Worm (Caenorhabditis elegans) whole organism, L2 larva: Measurements from ENCODE around the gene frpr-15.

ENCODE experiments used
- C34F6.9 ChIP-seq: fragments of 150-350 bp; optimal IDR thresholded peaks from 2 replicates; lab custom pipeline; 2014; ENCODE audit warnings: missing biosample characterization, missing genetic modification characterization
- F13H6.1 ChIP-seq: sonication (generic microtip); optimal IDR thresholded peaks from 2 replicates; lab custom pipeline; 2016; ENCODE audit warnings: missing genetic modification characterization, missing compliant biosample characterization
- R02D3.7 ChIP-seq: fragments of 150-350 bp; optimal IDR thresholded peaks from 2 replicates; lab custom pipeline; 2014; ENCODE audit warnings: missing biosample characterization, missing genetic modification characterization
- Y55F3AM.14 ChIP-seq: fragments of 200-800 bp; sonication (Bioruptor generic); optimal IDR thresholded peaks from 2 replicates; lab custom pipeline; 2018; ENCODE audit warnings: mild to moderate bottlenecking, missing genetic modification characterization, missing compliant biosample characterization
- ZK546.5 ChIP-seq: sonication (generic microtip); optimal IDR thresholded peaks from 2 replicates; lab custom pipeline; 2017; ENCODE audit warnings: missing biosample characterization, missing genetic modification characterization
- alr-1 ChIP-seq: fragments of 150-350 bp; optimal IDR thresholded peaks from 2 replicates; lab custom pipeline; 2014; ENCODE audit warnings: missing biosample characterization, missing genetic modification characterization
- ama-1 ChIP-seq: fragments of 150-350 bp; optimal IDR thresholded peaks from 2 replicates; lab custom pipeline; 2018; ENCODE audit warnings: inconsistent platforms
- blmp-1 ChIP-seq: sonication (generic microtip); optimal IDR thresholded peaks from 2 replicates; lab custom pipeline; 2017; ENCODE audit warnings: missing genetic modification characterization, mild to moderate bottlenecking, missing compliant biosample characterization, antibody characterized with exemption, moderate library complexity; ENCODE audit not compliant: insufficient read depth
- ceh-82 ChIP-seq: fragments of 150-350 bp; optimal IDR thresholded peaks from 2 replicates; lab custom pipeline; 2014; ENCODE audit warnings: missing biosample characterization, missing genetic modification characterization
- crh-2 ChIP-seq: sonication (generic microtip); optimal IDR thresholded peaks from 2 replicates; lab custom pipeline; 2017; ENCODE audit warnings: missing biosample characterization, missing genetic modification characterization
- dmd-4 ChIP-seq: sonication (generic microtip); optimal IDR thresholded peaks from 2 replicates; lab custom pipeline; 2017; ENCODE audit warnings: missing biosample characterization, missing genetic modification characterization
- egl-27 ChIP-seq: sonication (generic microtip); optimal IDR thresholded peaks from 3 replicates; lab custom pipeline; 2017; ENCODE audit warnings: missing biosample characterization, missing genetic modification reagents, missing genetic modification characterization
- elt-1 ChIP-seq: fragments of 150-350 bp; optimal IDR thresholded peaks from 2 replicates; lab custom pipeline; 2014; ENCODE audit warnings: missing biosample characterization, missing genetic modification characterization
- elt-3 ChIP-seq: sonication (generic microtip); optimal IDR thresholded peaks from 2 replicates; lab custom pipeline; 2017; ENCODE audit warnings: missing biosample characterization, missing genetic modification characterization
- fos-1 ChIP-seq: fragments of 150-350 bp; optimal IDR thresholded peaks from 2 replicates; lab custom pipeline; 2014; ENCODE audit warnings: missing biosample characterization, missing genetic modification characterization
- gmeb-1 ChIP-seq: fragments of 150-350 bp; optimal IDR thresholded peaks from 2 replicates; lab custom pipeline; 2014; ENCODE audit warnings: missing biosample characterization, missing genetic modification characterization
- lin-11 ChIP-seq: fragments of 150-350 bp; sonication (generic microtip); optimal IDR thresholded peaks from 2 replicates; lab custom pipeline; 2014; ENCODE audit warnings: missing biosample characterization, missing genetic modification characterization, inconsistent platforms, mixed read lengths
- lin-13 ChIP-seq: fragments of 150-350 bp; optimal IDR thresholded peaks from 2 replicates; lab custom pipeline; 2014; ENCODE audit warnings: missing biosample characterization, missing genetic modification reagents, missing genetic modification characterization
- lin-39 ChIP-seq: fragments of 150-350 bp; optimal IDR thresholded peaks from 2 replicates; lab custom pipeline; 2014; ENCODE audit warnings: missing biosample characterization, missing genetic modification reagents, missing genetic modification characterization
- lsy-2 ChIP-seq, 2 experiments: fragments of 150-350 bp in 1 of 2; sonication (generic microtip) in 1 of 2; optimal IDR thresholded peaks; 2 replicates each; lab custom pipeline; 2014 to 2017; ENCODE audit warnings: missing biosample characterization in 2 of 2, missing genetic modification characterization in 2 of 2
- mab-5 ChIP-seq: fragments of 150-350 bp; optimal IDR thresholded peaks from 2 replicates; lab custom pipeline; 2014; ENCODE audit warnings: missing biosample characterization, missing genetic modification characterization
- nhr-11 ChIP-seq: fragments of 150-350 bp; optimal IDR thresholded peaks from 2 replicates; lab custom pipeline; 2014; ENCODE audit warnings: missing biosample characterization, missing genetic modification characterization
- nhr-21 ChIP-seq: fragments of 150-350 bp; optimal IDR thresholded peaks from 2 replicates; lab custom pipeline; 2014; ENCODE audit warnings: missing biosample characterization, missing genetic modification characterization
- nhr-237 ChIP-seq: fragments of 150-350 bp; optimal IDR thresholded peaks from 2 replicates; lab custom pipeline; 2014; ENCODE audit warnings: missing biosample characterization, missing genetic modification characterization
- peb-1 ChIP-seq: fragments of 150-350 bp; optimal IDR thresholded peaks from 2 replicates; lab custom pipeline; 2014; ENCODE audit warnings: missing biosample characterization, missing genetic modification characterization
- sem-4 ChIP-seq: fragments of 150-350 bp; optimal IDR thresholded peaks from 2 replicates; lab custom pipeline; 2014; ENCODE audit warnings: missing biosample characterization, missing genetic modification reagents, missing genetic modification characterization
- skn-1 ChIP-seq: sonication (generic microtip); optimal IDR thresholded peaks from 2 replicates; lab custom pipeline; 2017; ENCODE audit warnings: missing biosample characterization, missing genetic modification characterization
- sma-3 ChIP-seq: sonication (generic microtip); optimal IDR thresholded peaks from 2 replicates; lab custom pipeline; 2016; ENCODE audit warnings: missing genetic modification reagents, missing genetic modification characterization, missing compliant biosample characterization
- sma-9 ChIP-seq, 2 experiments: fragments of 150-350 bp in 1 of 2; sonication (generic microtip) in 1 of 2; optimal IDR thresholded peaks; 2 replicates each; lab custom pipeline; 2014 to 2016; ENCODE audit warnings: missing genetic modification characterization in 2 of 2, mild to moderate bottlenecking in 1 of 2, missing biosample characterization in 1 of 2, missing compliant biosample characterization in 1 of 2, missing genetic modification reagents in 1 of 2, moderate library complexity in 1 of 2
- unc-39 ChIP-seq: fragments of 150-350 bp; optimal IDR thresholded peaks from 2 replicates; lab custom pipeline; 2014; ENCODE audit warnings: missing biosample characterization, missing genetic modification characterization
- ztf-1 ChIP-seq: fragments of 200-800 bp; sonication (Bioruptor generic); conservative IDR thresholded peaks from 2 replicates; pipeline ENCODE4 v1.3.6; 2022; ENCODE audit warnings: missing genetic modification characterization, missing compliant biosample characterization
- ztf-11 ChIP-seq: sonication (generic microtip); optimal IDR thresholded peaks from 2 replicates; lab custom pipeline; 2017; ENCODE audit warnings: missing biosample characterization, missing genetic modification characterization
- ztf-4 ChIP-seq: fragments of 150-350 bp; optimal IDR thresholded peaks from 2 replicates; lab custom pipeline; 2014; ENCODE audit warnings: missing biosample characterization, missing genetic modification characterization

The frpr-15 gene

DNA sequence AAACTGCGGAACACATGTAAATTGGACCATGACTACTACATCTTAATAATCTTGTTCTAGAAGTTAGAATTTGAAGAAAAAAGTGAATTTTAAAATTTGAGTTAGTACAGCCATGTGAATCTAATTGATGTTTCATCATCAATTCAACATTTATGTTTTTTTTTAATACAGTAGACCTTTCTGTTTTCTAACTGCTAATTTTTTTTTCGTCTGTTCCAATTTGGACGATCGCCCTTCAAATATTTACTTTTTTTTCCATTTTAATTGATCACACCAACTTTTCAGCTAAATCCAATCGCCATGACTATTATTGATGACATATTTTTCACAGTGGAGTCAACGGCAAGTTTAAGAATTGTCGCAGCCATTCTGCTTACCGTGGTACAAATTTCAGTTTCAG lies 9.3 kb upstream of the frpr-15 start, which contains the start of gene srx-116:
srx-116 (plus strand) TSS at position 301 of the 400 bp plus-strand sequence.
- no peak for TF ChIP-seq gmeb-1
- no peak for TF ChIP-seq blmp-1 (tag; lab: Kevin White, UChicago)
- no peak for TF ChIP-seq ztf-1 (GFP tag; lab: Robert Waterston, UW)
- TF ChIP-seq nhr-11 (tag; lab: Kevin White, UChicago), result no peak
- no peak for TF ChIP-seq elt-3
- TF ChIP-seq lin-11 (tag; lab: Kevin White, UChicago), result no peak
- TF ChIP-seq mab-5 (tag; lab: Kevin White, UChicago), result no peak
- no peak for TF ChIP-seq sem-4 (tag; lab: Kevin White, UChicago)
- no peak for TF ChIP-seq ztf-4 (tag; lab: Kevin White, UChicago)
- no peak for TF ChIP-seq F13H6.1
- no peak for TF ChIP-seq ZK546.5 (tag; lab: Kevin White, UChicago)
- no peak for TF ChIP-seq nhr-21 (tag; lab: Kevin White, UChicago)
- no peak for TF ChIP-seq egl-27 (tag; lab: Kevin White, UChicago)

DNA sequence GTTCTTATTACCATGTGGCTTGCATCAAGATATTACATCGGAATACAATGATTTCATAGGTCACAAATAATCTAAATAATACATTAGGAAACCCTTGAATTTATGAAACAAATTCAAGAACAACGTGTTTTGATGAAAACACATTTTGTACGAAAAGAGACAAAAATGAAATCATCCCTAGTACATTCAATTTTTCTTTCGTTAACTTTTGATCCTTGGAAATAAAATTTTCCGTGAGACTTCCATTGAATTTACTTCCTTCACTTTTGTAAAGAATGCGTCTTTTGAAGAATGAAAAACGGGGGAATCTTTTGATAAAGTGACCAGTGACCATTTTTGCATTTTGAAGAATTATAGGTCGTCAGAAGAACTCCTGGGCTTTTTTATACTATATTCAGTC lies 6.2 kb upstream of the frpr-15 start:
- no peak for TF ChIP-seq R02D3.7 (tag; lab: Kevin White, UChicago)
- TF ChIP-seq alr-1 (tag; lab: Kevin White, UChicago), result no peak
- no peak for TF ChIP-seq egl-27 (tag; lab: Kevin White, UChicago)
- TF ChIP-seq dmd-4, result no peak
- no peak for TF ChIP-seq lsy-2 (tag; optimal IDR thresholded peaks at IDR 0.05; lab: Kevin White, UChicago)
- TF ChIP-seq, all 48 proteins: peak for 0

DNA sequence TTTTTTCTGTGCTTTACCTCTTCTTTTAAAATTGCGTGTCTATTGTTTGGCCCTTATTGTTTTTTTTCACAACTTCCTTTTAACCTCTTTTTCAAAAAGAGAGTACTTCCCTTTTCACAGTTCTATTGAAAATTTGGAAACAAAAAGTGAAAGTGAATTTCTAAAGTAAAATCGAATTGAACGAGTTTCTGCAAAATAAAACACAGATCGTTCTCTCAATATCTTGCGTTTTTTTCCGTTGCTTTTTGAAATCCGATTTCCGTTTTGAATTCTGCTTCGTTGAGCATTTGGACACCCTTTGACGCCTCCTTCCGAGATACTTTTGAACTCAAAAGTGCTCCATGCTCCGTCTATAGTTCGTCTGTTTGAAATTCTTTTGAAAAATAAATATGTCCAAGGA lies 3.6 kb upstream of the frpr-15 start:
- TF ChIP-seq sem-4 (tag; lab: Kevin White, UChicago), result no peak
- no peak for TF ChIP-seq fos-1
- no peak for TF ChIP-seq ama-1 (lab: Kevin White, UChicago)
- no peak for TF ChIP-seq sma-9 (GFP tag; optimal IDR thresholded peaks at IDR 0.05; lab: Kevin White, UChicago)
- no peak for TF ChIP-seq sma-9 (tag; optimal IDR thresholded peaks at IDR 0.05; lab: Kevin White, UChicago)
- TF ChIP-seq unc-39, result no peak
- no peak for TF ChIP-seq elt-3
- no peak for TF ChIP-seq ceh-82 (tag; lab: Kevin White, UChicago)
- TF ChIP-seq ztf-11, result no peak
- no peak for TF ChIP-seq gmeb-1
- TF ChIP-seq nhr-237 (tag; lab: Kevin White, UChicago), result no peak
- no peak for TF ChIP-seq lin-11 (tag; lab: Kevin White, UChicago)
- TF ChIP-seq alr-1 (tag; lab: Kevin White, UChicago), result no peak
- no peak for TF ChIP-seq skn-1 (tag; lab: Kevin White, UChicago)
- TF ChIP-seq mab-5 (tag; lab: Kevin White, UChicago), result no peak
- TF ChIP-seq R02D3.7 (tag; lab: Kevin White, UChicago), result no peak
- TF ChIP-seq crh-2 (tag; lab: Kevin White, UChicago), result no peak

DNA sequence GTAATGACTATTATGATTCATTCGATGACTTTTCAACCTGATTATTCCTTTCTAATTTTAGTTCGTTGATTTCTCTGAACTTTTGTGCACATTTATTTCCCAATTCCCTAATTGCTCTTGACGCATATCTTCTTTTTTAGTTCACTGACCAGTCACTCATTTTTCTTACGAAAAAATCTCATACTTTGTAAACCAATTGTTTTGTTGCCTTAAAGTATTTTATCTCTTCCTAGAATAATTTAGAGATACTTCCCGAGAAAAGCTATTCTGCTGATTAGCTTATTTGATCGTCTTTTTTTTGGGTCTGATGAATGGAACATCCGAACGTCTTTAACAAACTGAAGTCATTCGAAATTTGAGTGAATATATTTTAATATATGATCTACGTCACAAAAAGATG lies 615 bp upstream of the frpr-15 start:
- no peak for TF ChIP-seq lin-11 (tag; lab: Kevin White, UChicago)
- TF ChIP-seq C34F6.9 (tag; lab: Kevin White, UChicago), result no peak
- no peak for TF ChIP-seq sma-3 (GFP tag; lab: Kevin White, UChicago)
- TF ChIP-seq blmp-1 (tag; lab: Kevin White, UChicago), result no peak
- TF ChIP-seq lin-13 (GFP tag; lab: Kevin White, UChicago), result no peak
- TF ChIP-seq alr-1 (tag; lab: Kevin White, UChicago), result no peak
- no peak for TF ChIP-seq ztf-4 (tag; lab: Kevin White, UChicago)
- TF ChIP-seq nhr-11 (tag; lab: Kevin White, UChicago), result no peak
- no peak for TF ChIP-seq lin-39 (tag; lab: Kevin White, UChicago)
- TF ChIP-seq sma-9 (GFP tag; optimal IDR thresholded peaks at IDR 0.05; lab: Kevin White, UChicago), result no peak
- TF ChIP-seq sma-9 (tag; optimal IDR thresholded peaks at IDR 0.05; lab: Kevin White, UChicago), result no peak
- no peak for TF ChIP-seq ceh-82 (tag; lab: Kevin White, UChicago)
- no peak for TF ChIP-seq peb-1 (tag; lab: Kevin White, UChicago)
- TF ChIP-seq elt-1 (tag; lab: Kevin White, UChicago), result no peak

DNA sequence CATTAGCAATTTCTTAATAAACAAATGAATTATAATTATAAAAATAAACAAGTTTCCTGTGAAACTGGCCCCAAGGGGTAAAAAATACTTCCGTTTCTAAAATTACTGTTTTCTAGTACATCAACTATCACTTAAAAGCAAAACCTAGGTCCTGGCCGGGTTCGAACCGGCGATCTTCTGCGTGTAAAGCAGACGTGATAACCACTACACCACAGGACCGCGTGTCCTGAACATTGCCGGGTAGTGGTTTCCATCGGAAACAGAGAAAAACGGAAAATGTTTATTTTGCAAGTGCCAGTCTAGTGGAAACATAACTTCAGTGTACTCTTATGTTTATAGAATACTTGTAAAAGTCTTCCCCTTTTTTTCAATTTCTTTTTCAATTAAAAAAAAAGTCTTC lies 3.3 kb downstream of the frpr-15 start:
- TF ChIP-seq crh-2 (tag; lab: Kevin White, UChicago), result no peak
- TF ChIP-seq Y55F3AM.14 (GFP tag; lab: Kevin White, UChicago), result no peak
- peak; percentile 3 for TF ChIP-seq fos-1
- TF ChIP-seq ztf-4 (tag; lab: Kevin White, UChicago), result no peak
- TF ChIP-seq dmd-4, result no peak
